Fruit fly (Drosophila melanogaster) S2 (cell line): ENCODE results near the gene Nubp2.

Experiments
- CG8478 ChIP-seq: fragments of >200 bp; optimal IDR thresholded peaks from 2 replicates; lab custom pipeline; 2018
- CTCF ChIP-seq, 2 experiments: fragments of >200 bp; optimal IDR thresholded peaks; 2 replicates each; lab custom pipeline; 2018

- TF ChIP-seq CG8478 (lab: Kevin White, UChicago) (no peak), CTCF (optimal IDR thresholded peaks at IDR 0.05; lab: Kevin White, UChicago) (no peak)
Observed at dm6 chr3L:20494262-20494601, 32.1 kb upstream of the Nubp2 start.
